Worm (Caenorhabditis elegans) whole organism, midembryonic: Measurements from ENCODE around the gene F46H5.4.

Source experiments
- T22C8.4 ChIP-seq: fragments of 200-800 bp; sonication (Bioruptor generic); IDR thresholded peaks from 2 replicates; pipeline ENCODE4 v1.3.6; 2022; ENCODE audit warnings: missing genetic modification characterization, missing compliant biosample characterization
- cog-1 ChIP-seq: sonication (generic microtip); optimal IDR thresholded peaks from 2 replicates; lab custom pipeline; 2016; ENCODE audit warnings: missing genetic modification characterization, missing compliant biosample characterization
- flt-1 ChIP-seq: fragments of 200-800 bp; sonication (Bioruptor generic); IDR thresholded peaks from 2 replicates; pipeline ENCODE4 v1.3.6; 2022; ENCODE audit warnings: missing genetic modification characterization, missing compliant biosample characterization
- klf-2 ChIP-seq: fragments of 200-800 bp; sonication (Bioruptor generic); conservative IDR thresholded peaks from 2 replicates; pipeline ENCODE4 v1.3.6; 2022; ENCODE audit warnings: missing genetic modification reagents, missing genetic modification characterization, missing compliant biosample characterization
- med-1 ChIP-seq: sonication (generic microtip); optimal IDR thresholded peaks from 2 replicates; lab custom pipeline; 2017; ENCODE audit warnings: missing genetic modification characterization, mild to moderate bottlenecking, missing compliant biosample characterization, antibody characterized with exemption, missing genetic modification reagents; ENCODE audit not compliant: insufficient read depth
- ref-1 ChIP-seq: fragments of 200-800 bp; sonication (Bioruptor generic); conservative IDR thresholded peaks from 2 replicates; pipeline ENCODE4 v1.3.6; 2022; ENCODE audit warnings: missing genetic modification reagents, missing genetic modification characterization, missing compliant biosample characterization
- tab-1 ChIP-seq: fragments of 200-800 bp; sonication (Bioruptor generic); IDR thresholded peaks from 2 replicates; pipeline ENCODE4 v1.3.6; 2022; ENCODE audit warnings: missing genetic modification characterization, missing compliant biosample characterization
- ztf-23 ChIP-seq: fragments of 200-800 bp; sonication (Bioruptor generic); IDR thresholded peaks from 2 replicates; pipeline ENCODE4 v1.3.6; 2022; ENCODE audit warnings: missing genetic modification reagents, missing genetic modification characterization, missing compliant biosample characterization
- ztf-29 ChIP-seq: fragments of 200-800 bp; sonication (Bioruptor generic); IDR thresholded peaks from 2 replicates; pipeline ENCODE4 v1.3.6; 2022; ENCODE audit warnings: missing genetic modification reagents, missing genetic modification characterization, missing compliant biosample characterization

F46H5.4 gene

DNA sequence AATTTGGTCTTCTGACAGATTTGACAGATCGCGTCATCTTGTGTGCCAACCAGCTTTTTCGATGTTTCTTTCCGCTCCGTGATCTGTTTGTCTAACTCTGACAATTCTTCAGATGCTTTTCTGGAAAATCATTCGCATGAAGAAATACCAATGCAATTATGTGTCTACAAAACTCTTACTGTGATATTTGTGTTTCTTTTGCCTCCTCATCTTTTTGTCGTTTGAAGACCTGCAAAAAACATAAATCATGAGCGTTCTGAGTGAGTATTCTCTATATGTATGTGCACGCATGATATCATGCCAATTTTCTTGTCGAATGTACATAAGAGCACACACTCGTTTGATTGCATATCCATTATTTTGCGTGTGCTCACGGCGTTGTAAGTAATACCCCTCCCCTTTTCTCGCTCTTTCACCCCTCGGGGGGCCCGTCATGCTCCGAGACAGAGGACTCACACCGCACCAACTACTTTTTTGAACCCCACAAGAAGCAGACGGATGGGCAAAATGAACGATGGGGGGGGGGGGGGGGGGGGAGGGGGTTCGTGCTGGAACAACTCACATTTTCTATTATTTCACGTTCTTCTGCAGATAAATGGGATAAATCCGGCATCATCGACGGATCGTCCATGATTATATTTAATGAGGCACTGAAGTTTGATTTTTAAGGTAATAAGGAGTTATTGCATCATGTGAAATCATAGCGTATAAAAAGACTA, 25.4 kb upstream of the F46H5.4 start, which contains the start of gene unc-10:
unc-10 (minus strand) TSS at position 652 of the 719 bp plus-strand sequence.
- no peak for TF ChIP-seq med-1 (GFP tag; lab: Kevin White, UChicago)
- TF ChIP-seq cog-1 (tag; lab: Kevin White, UChicago), result no peak
- no peak for TF ChIP-seq tab-1 (GFP tag; lab: Robert Waterston, UW)
- no peak for TF ChIP-seq T22C8.4 (GFP tag; lab: Robert Waterston, UW)
- TF ChIP-seq klf-2 (GFP tag; lab: Robert Waterston, UW), result no peak
- no peak for TF ChIP-seq ztf-23 (GFP tag; lab: Robert Waterston, UW)
- no peak for TF ChIP-seq ztf-29 (GFP tag; lab: Robert Waterston, UW)
- TF ChIP-seq ref-1 (GFP tag; lab: Robert Waterston, UW), result no peak
- no peak for TF ChIP-seq flt-1 (GFP tag; lab: Robert Waterston, UW)

- TF ChIP-seq ztf-29 (GFP tag; lab: Robert Waterston, UW), result no peak
- TF ChIP-seq T22C8.4 (GFP tag; lab: Robert Waterston, UW), result no peak
- no peak for TF ChIP-seq klf-2 (GFP tag; lab: Robert Waterston, UW)
- no peak for TF ChIP-seq ref-1 (GFP tag; lab: Robert Waterston, UW)
- no peak for TF ChIP-seq cog-1 (tag; lab: Kevin White, UChicago)
- no peak for TF ChIP-seq tab-1 (GFP tag; lab: Robert Waterston, UW)
- no peak for TF ChIP-seq ztf-23 (GFP tag; lab: Robert Waterston, UW)
- TF ChIP-seq med-1 (GFP tag; lab: Kevin White, UChicago), result no peak
- no peak for TF ChIP-seq flt-1 (GFP tag; lab: Robert Waterston, UW)
These were observed 23.7 kb upstream of the F46H5.4 start for ce11 chrX:7278095-7278494.

DNA sequence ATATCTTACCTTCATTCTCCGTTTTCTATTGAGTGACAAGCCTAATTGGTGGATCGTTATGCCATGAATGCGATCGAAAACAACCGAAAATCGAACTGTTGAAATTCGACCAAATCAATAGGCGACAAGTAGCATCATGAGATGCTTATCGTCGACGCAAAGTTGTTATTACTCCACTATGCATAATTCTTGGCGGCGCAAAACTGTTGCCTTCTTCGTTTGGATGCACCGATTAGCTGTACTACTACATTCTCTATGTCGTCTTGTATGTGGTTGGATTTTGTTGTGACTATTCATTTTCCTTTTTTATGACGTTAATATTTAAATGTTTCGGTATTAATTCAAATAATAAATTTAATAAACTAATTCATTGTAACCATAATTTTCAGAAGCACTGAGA, 17.6 kb upstream of the F46H5.4 start, which contains the start of gene F46H5.11:
F46H5.11 (minus strand) TSS at position 101 of the 400 bp plus-strand sequence.
- TF ChIP-seq flt-1 (GFP tag; lab: Robert Waterston, UW), result no peak
- TF ChIP-seq med-1 (GFP tag; lab: Kevin White, UChicago), result no peak
- TF ChIP-seq ztf-29 (GFP tag; lab: Robert Waterston, UW), result no peak
- TF ChIP-seq ref-1 (GFP tag; lab: Robert Waterston, UW), result no peak
- no peak for TF ChIP-seq cog-1 (tag; lab: Kevin White, UChicago)
- TF ChIP-seq T22C8.4 (GFP tag; lab: Robert Waterston, UW), result no peak
- no peak for TF ChIP-seq tab-1 (GFP tag; lab: Robert Waterston, UW)
- TF ChIP-seq ztf-23 (GFP tag; lab: Robert Waterston, UW), result no peak
- TF ChIP-seq klf-2 (GFP tag; lab: Robert Waterston, UW), result no peak

- TF ChIP-seq cog-1 (tag; lab: Kevin White, UChicago) (no peak), tab-1 (GFP tag; lab: Robert Waterston, UW) (no peak), ztf-23 (GFP tag; lab: Robert Waterston, UW) (no peak), T22C8.4 (GFP tag; lab: Robert Waterston, UW) (no peak), ztf-29 (GFP tag; lab: Robert Waterston, UW) (no peak), klf-2 (GFP tag; lab: Robert Waterston, UW) (no peak), med-1 (GFP tag; lab: Kevin White, UChicago) (no peak), ref-1 (GFP tag; lab: Robert Waterston, UW) (no peak), flt-1 (GFP tag; lab: Robert Waterston, UW) (no peak)
These were observed 15.0 kb upstream of the F46H5.4 start, which contains the start of gene grd-7 for ce11 chrX:7269379-7269778. grd-7 (minus strand) TSS chrX:7269479.

DNA sequence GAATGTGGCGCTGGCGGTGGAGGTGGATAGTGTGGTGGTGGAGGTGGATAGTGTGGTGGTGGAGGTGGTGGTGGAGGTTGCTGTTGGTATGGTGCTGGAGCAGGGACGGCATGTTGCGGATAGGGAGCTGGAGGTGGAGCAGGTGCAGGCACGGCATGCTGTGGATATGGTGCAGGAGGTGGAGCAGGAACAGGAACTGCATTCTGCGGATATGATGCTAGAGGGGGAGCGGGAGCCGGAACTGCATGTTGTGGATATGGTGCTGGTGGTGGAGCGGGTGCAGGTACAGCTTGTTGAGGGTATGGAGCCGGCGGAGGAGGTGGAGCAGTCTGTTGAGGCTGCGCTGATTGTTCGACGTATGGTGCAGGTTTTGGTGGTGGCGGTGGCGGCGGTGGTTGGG, 14.6 kb upstream of the F46H5.4 start:
- no peak for TF ChIP-seq flt-1 (GFP tag; lab: Robert Waterston, UW)
- TF ChIP-seq ztf-29 (GFP tag; lab: Robert Waterston, UW), result no peak
- TF ChIP-seq ztf-23 (GFP tag; lab: Robert Waterston, UW), result no peak
- TF ChIP-seq cog-1 (tag; lab: Kevin White, UChicago), result no peak
- TF ChIP-seq tab-1 (GFP tag; lab: Robert Waterston, UW), result no peak
- TF ChIP-seq med-1 (GFP tag; lab: Kevin White, UChicago), result no peak
- no peak for TF ChIP-seq T22C8.4 (GFP tag; lab: Robert Waterston, UW)

DNA sequence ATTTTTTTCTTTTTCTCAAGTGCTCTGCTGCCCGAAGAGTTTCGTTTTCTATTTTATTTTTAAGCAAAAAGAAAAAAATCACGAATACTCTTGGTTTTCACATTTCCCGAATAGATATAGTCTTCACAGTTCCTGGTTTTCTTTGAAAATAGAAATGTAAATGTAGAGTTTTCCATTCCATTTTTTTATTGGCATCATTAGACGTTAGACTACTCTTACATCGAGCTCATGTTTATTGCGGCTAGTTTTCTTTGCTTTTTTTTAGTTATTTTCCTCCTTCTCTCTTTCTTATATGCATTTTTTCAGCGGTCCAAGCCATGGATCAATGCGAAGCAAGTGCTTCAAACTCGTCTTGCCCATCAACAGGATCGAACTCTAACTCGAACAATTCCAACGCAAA, 10.9 kb upstream of the F46H5.4 start, which contains the start of gene F46H5.2:
F46H5.2 (plus strand) TSS at position 301 of the 400 bp plus-strand sequence.
- TF ChIP-seq ztf-29 (GFP tag; lab: Robert Waterston, UW), result no peak
- TF ChIP-seq flt-1 (GFP tag; lab: Robert Waterston, UW), result no peak
- TF ChIP-seq ztf-23 (GFP tag; lab: Robert Waterston, UW), result no peak
- TF ChIP-seq ref-1 (GFP tag; lab: Robert Waterston, UW), result no peak
- no peak for TF ChIP-seq klf-2 (GFP tag; lab: Robert Waterston, UW)
- TF ChIP-seq T22C8.4 (GFP tag; lab: Robert Waterston, UW), result no peak
- TF ChIP-seq cog-1 (tag; lab: Kevin White, UChicago), result no peak
- no peak for TF ChIP-seq med-1 (GFP tag; lab: Kevin White, UChicago)
- no peak for TF ChIP-seq tab-1 (GFP tag; lab: Robert Waterston, UW)

DNA sequence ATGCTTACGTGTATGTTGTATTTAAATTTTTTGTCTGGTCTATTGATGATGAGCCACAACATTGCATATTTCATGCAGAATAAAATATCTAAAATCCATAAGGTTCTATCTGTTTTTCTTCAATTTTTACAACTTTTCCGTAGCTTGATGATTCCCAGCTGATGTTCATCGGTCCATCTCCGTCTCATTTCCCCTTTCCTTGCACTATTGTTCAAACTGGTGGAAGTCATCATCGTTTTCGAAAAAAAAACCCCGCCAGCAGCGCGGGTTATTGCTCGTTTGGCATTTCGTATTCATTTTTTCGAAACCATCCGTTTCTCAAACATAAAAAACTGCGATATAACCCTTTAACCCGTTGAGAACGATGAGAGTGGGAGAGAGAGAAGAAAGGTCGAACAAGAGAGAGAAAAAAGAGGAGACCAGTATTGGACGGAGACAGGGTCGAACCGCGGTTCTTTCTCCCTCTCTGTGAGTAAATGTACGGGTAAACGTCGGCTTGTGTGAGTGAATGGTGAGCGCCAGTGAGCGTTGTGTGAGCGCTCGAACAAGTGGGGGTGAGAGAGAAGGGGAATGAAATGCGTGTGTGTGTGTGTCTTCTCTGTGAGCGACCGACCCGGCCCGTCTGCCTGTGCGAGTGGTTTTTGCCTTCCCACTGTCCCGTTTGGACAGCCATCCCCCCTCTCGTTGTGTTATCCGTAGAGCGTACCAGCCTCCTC, 10.3 kb upstream of the F46H5.4 start:
- TF ChIP-seq ztf-29 (GFP tag; lab: Robert Waterston, UW) (peak; percentile 78; the same call in 1 of the 2 replicates), T22C8.4 (GFP tag; lab: Robert Waterston, UW) (no peak), tab-1 (GFP tag; lab: Robert Waterston, UW) (no peak), cog-1 (tag; lab: Kevin White, UChicago) (peak; percentile 75), med-1 (GFP tag; lab: Kevin White, UChicago) (no peak), ref-1 (GFP tag; lab: Robert Waterston, UW) (no peak), ztf-23 (GFP tag; lab: Robert Waterston, UW) (peak; percentile 58; the same call in 1 of the 2 replicates), flt-1 (GFP tag; lab: Robert Waterston, UW) (peak; percentile 67; the same call in 1 of the 2 replicates), klf-2 (GFP tag; lab: Robert Waterston, UW) (no peak)
